Worm (Caenorhabditis elegans) whole organism, young adult: Measurements from ENCODE around the gene ZK546.19.
A peak's percentile ranks its signal among the peaks of the same experiment; 100 is the strongest.
"Not testable (repeated sequence)": the region's sequence is repeated elsewhere in the genome, so short reads cannot be mapped to it uniquely, and the experiment has no call there.

ENCODE experiments used
- B0336.3 ChIP-seq: fragments of 200-800 bp; sonication (Bioruptor generic); IDR thresholded peaks from 2 replicates; pipeline ENCODE4 v1.3.6; 2022; ENCODE audit warnings: missing genetic modification characterization, missing compliant biosample characterization
- C17E4.6 ChIP-seq: fragments of 200-800 bp; sonication (Bioruptor generic); IDR thresholded peaks from 2 replicates; pipeline ENCODE4 v1.3.6; 2022; ENCODE audit warnings: missing genetic modification reagents, missing genetic modification characterization, missing compliant biosample characterization
- F23B12.7 ChIP-seq: sonication (generic microtip); optimal IDR thresholded peaks from 2 replicates; lab custom pipeline; 2017; ENCODE audit warnings: missing genetic modification characterization, mild to moderate bottlenecking, missing compliant biosample characterization, antibody characterized with exemption, moderate library complexity; ENCODE audit not compliant: insufficient read depth
- F33H1.4 ChIP-seq: fragments of 200-800 bp; sonication (Bioruptor generic); IDR thresholded peaks from 2 replicates; pipeline ENCODE4 v1.3.6; 2022; ENCODE audit warnings: missing genetic modification reagents, missing genetic modification characterization, missing compliant biosample characterization
- F55B11.4 ChIP-seq: sonication (generic microtip); optimal IDR thresholded peaks from 2 replicates; lab custom pipeline; 2016; ENCODE audit warnings: missing compliant biosample characterization, missing genetic modification characterization, borderline replicate concordance; ENCODE audit not compliant: insufficient read depth
- K11D2.4 ChIP-seq: fragments of 200-800 bp; sonication (Bioruptor generic); IDR thresholded peaks from 2 replicates; pipeline ENCODE4 v1.3.6; 2022; ENCODE audit warnings: missing genetic modification reagents, missing genetic modification characterization, missing compliant biosample characterization
- T07F8.4 ChIP-seq: sonication (generic microtip); optimal IDR thresholded peaks from 2 replicates; lab custom pipeline; 2016; ENCODE audit warnings: mild to moderate bottlenecking, missing genetic modification characterization, moderate library complexity, missing compliant biosample characterization
- Y53G8AR.9 ChIP-seq: fragments of 200-800 bp; sonication (Bioruptor generic); conservative IDR thresholded peaks from 2 replicates; pipeline ENCODE4 v1.3.6; 2022; ENCODE audit warnings: missing genetic modification reagents, missing genetic modification characterization, missing compliant biosample characterization
- ama-1 ChIP-seq, 3 experiments: fragments of 150-350 bp in 1 of 3; sonication (generic microtip) in 2 of 3; optimal IDR thresholded peaks; 2 replicates each; lab custom pipeline; 2014 to 2018; ENCODE audit warnings: missing biosample characterization in 2 of 3, missing genetic modification characterization in 2 of 3, missing genetic modification reagents in 2 of 3
- atf-7 ChIP-seq: sonication (generic microtip); optimal IDR thresholded peaks from 2 replicates; lab custom pipeline; 2017; ENCODE audit warnings: mild to moderate bottlenecking, missing genetic modification characterization, missing compliant biosample characterization
- attf-5 ChIP-seq: fragments of 200-800 bp; sonication (Bioruptor generic); optimal IDR thresholded peaks from 2 replicates; lab custom pipeline; 2018; ENCODE audit warnings: mild to moderate bottlenecking, missing genetic modification characterization, missing compliant biosample characterization
- bed-1 ChIP-seq: fragments of 200-800 bp; sonication (Bioruptor generic); IDR thresholded peaks from 2 replicates; pipeline ENCODE4 v1.3.6; 2022; ENCODE audit warnings: missing genetic modification reagents, missing genetic modification characterization, missing compliant biosample characterization
- cebp-1 ChIP-seq, 2 experiments: fragments of 200-800 bp in 1 of 2; sonication (Bioruptor generic) in 1 of 2; sonication (generic microtip) in 1 of 2; IDR thresholded peaks in 1 of 2; optimal IDR thresholded peaks in 1 of 2; 2 replicates each; pipeline versions ENCODE4 v1.3.6 to Lab custom; 2017 to 2022; ENCODE audit warnings: missing compliant biosample characterization in 2 of 2, missing genetic modification characterization in 2 of 2, mild to moderate bottlenecking in 1 of 2, missing genetic modification reagents in 1 of 2, moderate library complexity in 1 of 2
- ceh-40 ChIP-seq: fragments of 200-800 bp; sonication (Bioruptor generic); IDR thresholded peaks from 2 replicates; pipeline ENCODE4 v1.3.6; 2022; ENCODE audit warnings: missing genetic modification characterization, missing compliant biosample characterization
- ceh-79 ChIP-seq: sonication (generic microtip); optimal IDR thresholded peaks from 2 replicates; lab custom pipeline; 2017; ENCODE audit warnings: mild to moderate bottlenecking, missing genetic modification characterization, missing compliant biosample characterization
- ceh-91 ChIP-seq: fragments of 200-800 bp; sonication (Bioruptor generic); IDR thresholded peaks from 2 replicates; pipeline ENCODE4 v1.3.6; 2022; ENCODE audit warnings: missing genetic modification reagents, missing genetic modification characterization, missing compliant biosample characterization
- efl-1 ChIP-seq: fragments of 150-350 bp; optimal IDR thresholded peaks from 2 replicates; lab custom pipeline; 2014; ENCODE audit warnings: missing biosample characterization, missing genetic modification reagents, missing genetic modification characterization
- let-526 ChIP-seq: fragments of 200-800 bp; sonication (Bioruptor generic); IDR thresholded peaks from 2 replicates; pipeline ENCODE4 v1.3.6; 2022; ENCODE audit warnings: missing genetic modification reagents, missing genetic modification characterization, missing compliant biosample characterization
- lin-40 ChIP-seq: sonication (generic microtip); optimal IDR thresholded peaks from 2 replicates; lab custom pipeline; 2016; ENCODE audit warnings: missing genetic modification characterization, mild to moderate bottlenecking, missing compliant biosample characterization, missing genotype, missing genetic modification reagents
- lin-54 ChIP-seq: fragments of 200-800 bp; sonication (Bioruptor generic); optimal IDR thresholded peaks from 2 replicates; lab custom pipeline; 2018; ENCODE audit warnings: mild to moderate bottlenecking, missing genetic modification characterization, missing compliant biosample characterization
- lir-1 ChIP-seq: fragments of 200-800 bp; sonication (Bioruptor generic); conservative IDR thresholded peaks from 2 replicates; pipeline ENCODE4 v1.3.6; 2022; ENCODE audit warnings: missing genetic modification reagents, missing genetic modification characterization, missing compliant biosample characterization
- lsl-1 ChIP-seq: fragments of 200-800 bp; sonication (Bioruptor generic); optimal IDR thresholded peaks from 2 replicates; lab custom pipeline; 2018; ENCODE audit warnings: mild to moderate bottlenecking, missing genetic modification characterization, moderate library complexity, missing compliant biosample characterization
- madf-10 ChIP-seq: sonication (generic microtip); optimal IDR thresholded peaks from 2 replicates; lab custom pipeline; 2016; ENCODE audit warnings: mild to moderate bottlenecking, missing genetic modification characterization, missing compliant biosample characterization
- madf-8 ChIP-seq: fragments of 200-800 bp; sonication (Bioruptor generic); conservative IDR thresholded peaks from 2 replicates; pipeline ENCODE4 v1.3.6; 2022; ENCODE audit warnings: missing genetic modification reagents, missing genetic modification characterization, missing compliant biosample characterization
- mcd-1 ChIP-seq: fragments of 200-800 bp; sonication (Bioruptor generic); IDR thresholded peaks from 2 replicates; pipeline ENCODE4 v1.3.6; 2022; ENCODE audit warnings: missing genetic modification reagents, missing genetic modification characterization, missing compliant biosample characterization
- mes-4 ChIP-seq: sonication (generic microtip); optimal IDR thresholded peaks from 2 replicates; lab custom pipeline; 2016; ENCODE audit warnings: missing genotype, missing genetic modification characterization, missing compliant biosample characterization
- mxl-1 ChIP-seq: sonication (generic microtip); optimal IDR thresholded peaks from 2 replicates; lab custom pipeline; 2016; ENCODE audit warnings: missing genetic modification characterization, missing compliant biosample characterization
- nfyb-1 ChIP-seq: fragments of 200-800 bp; sonication (Bioruptor generic); IDR thresholded peaks from 2 replicates; pipeline ENCODE4 v1.3.6; 2022; ENCODE audit warnings: missing genetic modification reagents, missing genetic modification characterization, missing compliant biosample characterization
- nhr-120 ChIP-seq: fragments of 200-800 bp; sonication (Bioruptor generic); IDR thresholded peaks from 2 replicates; pipeline ENCODE4 v1.3.6; 2022; ENCODE audit warnings: missing genetic modification characterization, missing compliant biosample characterization
- nhr-80 ChIP-seq: sonication (generic microtip); optimal IDR thresholded peaks from 2 replicates; lab custom pipeline; 2016; ENCODE audit warnings: missing genetic modification characterization, missing compliant biosample characterization
- nhr-90 ChIP-seq: sonication (generic microtip); optimal IDR thresholded peaks from 2 replicates; lab custom pipeline; 2016; ENCODE audit warnings: missing genotype, mild to moderate bottlenecking, missing genetic modification characterization, missing compliant biosample characterization
- repo-1 ChIP-seq: sonication (generic microtip); optimal IDR thresholded peaks from 2 replicates; lab custom pipeline; 2017; ENCODE audit warnings: mild to moderate bottlenecking, missing genetic modification characterization, missing compliant biosample characterization
- sea-2 ChIP-seq: fragments of 200-800 bp; sonication (Bioruptor generic); IDR thresholded peaks from 2 replicates; pipeline ENCODE4 v1.3.6; 2022; ENCODE audit warnings: missing genetic modification characterization, missing compliant biosample characterization
- snpc-1.3 ChIP-seq: sonication (generic microtip); optimal IDR thresholded peaks from 2 replicates; lab custom pipeline; 2017; ENCODE audit warnings: missing genetic modification characterization, mild to moderate bottlenecking, missing compliant biosample characterization, antibody characterized with exemption, moderate library complexity, missing genotype, missing genetic modification reagents; ENCODE audit not compliant: insufficient read depth
- snpc-4 ChIP-seq, 5 experiments: fragments of 150-350 bp in 1 of 5; sonication (generic microtip) in 4 of 5; optimal IDR thresholded peaks; 2 replicates each; lab custom pipeline; 2014 to 2018; ENCODE audit warnings: missing genetic modification characterization in 5 of 5, missing biosample characterization in 3 of 5, antibody characterized with exemption in 2 of 5, mild to moderate bottlenecking in 2 of 5, missing compliant biosample characterization in 2 of 5, missing genotype in 2 of 5, moderate library complexity in 2 of 5, missing genetic modification reagents in 1 of 5
- unc-130 ChIP-seq: sonication (generic microtip); optimal IDR thresholded peaks from 2 replicates; lab custom pipeline; 2016; ENCODE audit warnings: missing genetic modification reagents, missing genetic modification characterization, missing compliant biosample characterization
- zim-3 ChIP-seq: sonication (generic microtip); optimal IDR thresholded peaks from 2 replicates; lab custom pipeline; 2017; ENCODE audit warnings: mild to moderate bottlenecking, missing genetic modification characterization, moderate library complexity, missing compliant biosample characterization
- ztf-18 ChIP-seq: sonication (generic microtip); optimal IDR thresholded peaks from 2 replicates; lab custom pipeline; 2016; ENCODE audit warnings: missing genotype, mild to moderate bottlenecking, missing genetic modification characterization, missing compliant biosample characterization
- ztf-25 ChIP-seq: fragments of 200-800 bp; sonication (Bioruptor generic); IDR thresholded peaks from 2 replicates; pipeline ENCODE4 v1.3.6; 2022; ENCODE audit warnings: missing genetic modification reagents, missing genetic modification characterization, missing compliant biosample characterization
- ztf-6 ChIP-seq: fragments of 200-800 bp; sonication (Bioruptor generic); IDR thresholded peaks from 2 replicates; pipeline ENCODE4 v1.3.6; 2022; ENCODE audit warnings: missing genetic modification reagents, missing genetic modification characterization, missing compliant biosample characterization

ZK546.19 gene

DNA sequence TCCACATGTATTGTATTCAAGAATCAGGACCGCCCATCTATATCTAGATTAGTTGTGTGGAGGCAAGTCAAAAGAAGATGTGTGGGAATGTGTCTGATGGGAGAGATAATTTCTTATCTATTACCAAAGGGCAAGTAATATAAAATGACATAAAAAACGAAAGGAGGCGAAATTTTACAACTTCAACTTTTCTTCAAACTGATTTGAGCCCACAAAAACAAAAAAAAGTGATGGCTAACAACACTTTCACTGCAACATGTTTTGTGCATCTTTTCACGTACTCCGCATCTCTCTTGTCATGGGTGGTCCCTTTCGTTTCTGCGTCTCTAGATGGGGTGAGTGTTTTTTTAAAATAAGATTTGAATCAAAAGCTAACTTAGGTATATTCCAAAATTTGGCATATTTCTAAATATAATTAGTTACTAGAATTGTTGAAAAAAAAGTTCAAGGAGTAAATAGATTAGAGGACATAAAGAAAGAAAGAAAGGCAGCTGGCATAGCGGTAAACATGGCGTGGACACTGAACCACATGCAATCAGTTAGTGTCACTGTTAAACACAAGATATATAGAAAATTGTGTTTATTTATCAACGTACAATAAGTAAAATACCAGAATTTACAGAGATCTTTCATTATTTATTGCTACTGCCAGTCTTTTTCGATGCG is at the start of gene ZK546.19:
Gene ZK546.19 (plus strand): TSS at position 186 of the 666 bp plus-strand sequence.
- TF ChIP-seq sea-2 (GFP tag; lab: Robert Waterston, UW), result no peak
- no peak for TF ChIP-seq F55B11.4 (tag; lab: Kevin White, UChicago)
- TF ChIP-seq, all 124 proteins: peak for 0

DNA sequence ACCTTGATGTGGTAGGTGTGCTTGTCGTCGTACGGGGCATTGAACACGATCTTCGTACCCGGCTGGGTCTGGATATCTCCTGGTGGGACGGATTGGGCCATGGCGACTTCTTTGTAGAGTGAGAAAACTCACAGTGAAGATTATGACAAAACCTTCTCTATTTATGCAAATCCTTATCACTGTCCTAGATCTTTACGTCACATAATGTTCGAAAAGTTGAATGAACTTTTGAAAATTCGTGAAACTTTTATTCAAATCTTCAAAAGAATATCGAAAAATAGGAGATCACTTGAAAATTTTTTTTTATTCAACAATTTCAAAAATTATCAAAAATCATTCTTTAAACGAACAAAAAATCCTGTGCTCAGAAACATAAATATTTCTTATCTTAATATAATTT is 48.9 kb upstream of the ZK546.19 start, which contains the start of gene msp-33:
Gene msp-33 (minus strand): TSS at position 101 of the 400 bp plus-strand sequence.
- TF ChIP-seq nhr-120 (GFP tag; lab: Robert Waterston, UW) (0 out of 2 replicates have a peak, but pooled peaks have one; percentile 66), madf-8 (no peak)

DNA sequence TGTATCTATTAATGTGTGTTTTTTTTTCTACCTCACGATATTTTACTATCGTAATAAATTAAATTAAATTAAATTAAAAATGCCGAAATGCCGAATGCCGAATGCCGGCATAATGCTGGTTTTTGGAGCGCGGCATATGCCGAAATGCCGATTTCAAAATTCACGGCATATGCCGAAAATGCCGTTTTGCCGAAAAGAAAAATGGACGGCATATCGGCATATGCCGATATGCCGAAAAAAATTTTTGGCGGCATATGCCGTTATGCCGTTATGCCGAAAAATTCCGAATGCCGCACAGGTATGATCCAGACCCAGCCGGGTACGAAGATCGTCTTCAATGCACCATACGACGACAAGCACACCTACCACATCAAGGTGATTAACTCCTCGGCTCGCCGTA is 43.0 kb upstream of the ZK546.19 start, which contains the start of gene msp-32:
Gene msp-32 (plus strand): TSS at position 301 of the 400 bp plus-strand sequence.
- TF ChIP-seq nhr-90; ztf-6 (GFP tag; lab: Robert Waterston, UW); zim-3 (tag; lab: Kevin White, UChicago): not testable (repeated sequence)

DNA sequence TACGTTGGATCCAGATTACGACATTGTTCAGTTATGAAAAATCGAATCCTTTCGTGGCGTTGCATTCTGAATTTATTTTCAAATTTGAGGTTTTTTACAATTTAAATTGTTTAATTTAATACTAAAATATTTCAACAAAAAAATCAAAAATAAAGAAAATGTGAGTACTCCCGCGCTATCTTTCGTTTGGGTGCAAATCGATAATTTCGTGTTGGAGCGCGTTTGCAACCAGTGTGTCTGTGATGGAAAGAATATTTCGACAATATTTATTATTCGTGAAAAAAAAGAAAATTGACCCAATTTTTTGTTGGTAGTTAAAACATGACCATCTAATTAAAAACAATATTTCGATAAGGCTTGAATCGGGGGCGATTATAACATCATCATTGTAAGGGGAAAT is 39.5 kb upstream of the ZK546.19 start, which contains the start of gene R05F9.9:
Gene R05F9.9 (minus strand): TSS at position 66 of the 400 bp plus-strand sequence.
- TF ChIP-seq ama-1 (optimal IDR thresholded peaks at IDR 0.05; lab: Kevin White, UChicago) (peak; percentile 64), ama-1 (GFP tag; optimal IDR thresholded peaks at IDR 0.05; lab: Kevin White, UChicago) (no peak), T07F8.4 (tag; lab: Kevin White, UChicago) (no peak), F33H1.4 (GFP tag; lab: Robert Waterston, UW) (peak; percentile 6; the same call in 1 of the 2 replicates), ztf-25 (GFP tag; lab: Robert Waterston, UW) (no peak), mcd-1 (peak; percentile 52; the same call in 1 of the 2 replicates), lin-40 (tag; lab: Kevin White, UChicago) (peak; percentile 8), cebp-1 (GFP tag; IDR thresholded peaks at IDR 0.05; lab: Robert Waterston, UW) (no peak), cebp-1 (tag; optimal IDR thresholded peaks at IDR 0.05; lab: Kevin White, UChicago) (peak; percentile 57), Y53G8AR.9 (GFP tag; lab: Robert Waterston, UW) (peak; percentile 86), ceh-79 (tag; lab: Kevin White, UChicago) (peak; percentile 12), nhr-90 (peak; percentile 10), lin-54 (peak; percentile 59), mes-4 (tag; lab: Kevin White, UChicago) (no peak), lsl-1 (peak; percentile 25), unc-130 (no peak), mxl-1 (tag; lab: Kevin White, UChicago) (peak; percentile 27), bed-1 (GFP tag; lab: Robert Waterston, UW) (no peak), let-526 (GFP tag; lab: Robert Waterston, UW) (no peak), madf-10 (tag; lab: Kevin White, UChicago) (peak; percentile 21), K11D2.4 (GFP tag; lab: Robert Waterston, UW) (no peak), snpc-4 (GFP tag; optimal IDR thresholded peaks at IDR 0.05; lab: Kevin White, UChicago) (no peak), snpc-4 (tag; optimal IDR thresholded peaks at IDR 0.05; lab: Kevin White, UChicago) (peak in 2 of 4 experiments; percentile 23 to 50), repo-1 (peak; percentile 56), madf-8 (no peak), ztf-18 (tag; lab: Kevin White, UChicago) (no peak), efl-1 (GFP tag; lab: Kevin White, UChicago) (peak; percentile 39), F23B12.7 (tag; lab: Kevin White, UChicago) (peak; percentile 55), ceh-91 (GFP tag; lab: Robert Waterston, UW) (no peak), C17E4.6 (GFP tag; lab: Robert Waterston, UW) (no peak), nhr-80 (tag; lab: Kevin White, UChicago) (peak; percentile 17), snpc-1.3 (tag; lab: Kevin White, UChicago) (peak; percentile 8), nfyb-1 (peak; percentile 52), attf-5 (peak; percentile 31), lir-1 (GFP tag; lab: Robert Waterston, UW) (no peak), B0336.3 (peak; percentile 41; the same call in 1 of the 2 replicates), atf-7 (tag; lab: Kevin White, UChicago) (peak; percentile 46), ceh-40 (GFP tag; lab: Robert Waterston, UW) (no peak)
